In genomic region chr2L:6488676-6489140, dm6 we compare ENCODE assay signal across 5 fruit fly cellular contexts.
TF ChIP-seq lines count a peak whose summit lies in the region.

Gene KFase, minus strand, starts transcription at chr2L:6488756.
Gene epsilonCOP, plus strand, starts transcription at chr2L:6489090.

- TF ChIP-seq CTCF in whole organism, embryonic (GFP tag; optimal IDR thresholded peaks at IDR 0.05; lab: Kevin White, UChicago) = peak; percentile 1

TF ChIP-seq in whole organism, adult, 20 proteins besides CTCF, POLR2A, EP300 and RAD21 (continues in another document):
- TF ChIP-seq Mnt (GFP tag; optimal IDR thresholded peaks at IDR 0.05; lab: Kevin White, UChicago) (peak; percentile 59), bab1 (GFP tag; optimal IDR thresholded peaks at IDR 0.05; lab: Kevin White, UChicago) (peak; percentile 35), CG7101 (tag; optimal IDR thresholded peaks at IDR 0.05; lab: Kevin White, UChicago) (peak; percentile 68), pad (GFP tag; optimal IDR thresholded peaks at IDR 0.05; lab: Kevin White, UChicago) (peak; percentile 55), CG7045 (GFP tag; optimal IDR thresholded peaks at IDR 0.05; lab: Kevin White, UChicago) (peak; percentile 63), cnc (optimal IDR thresholded peaks at IDR 0.05; lab: Kevin White, UChicago) (no peak), Hr96 (GFP tag; optimal IDR thresholded peaks at IDR 0.05; lab: Kevin White, UChicago) (no peak), Clk (GFP tag; optimal IDR thresholded peaks at IDR 0.05; lab: Kevin White, UChicago) (no peak), CG12768 (GFP tag; optimal IDR thresholded peaks at IDR 0.05; lab: Kevin White, UChicago) (peak; percentile 34), CG5204 (GFP tag; optimal IDR thresholded peaks at IDR 0.05; lab: Kevin White, UChicago) (no peak), CG11617 (GFP tag; optimal IDR thresholded peaks at IDR 0.05; lab: Kevin White, UChicago) (peak; percentile 74), CG1620 (GFP tag; optimal IDR thresholded peaks at IDR 0.05; lab: Kevin White, UChicago) (peak; percentile 71), ovo (GFP tag; optimal IDR thresholded peaks at IDR 0.05; lab: Kevin White, UChicago) (peak; percentile 88), Crg-1 (GFP tag; optimal IDR thresholded peaks at IDR 0.05; lab: Kevin White, UChicago) (peak; percentile 81), cic (GFP tag; optimal IDR thresholded peaks at IDR 0.05; lab: Kevin White, UChicago) (peak; percentile 36), kay (GFP tag; lab: Kevin White, UChicago; ENCODE audit: borderline replicate concordance) (no peak), CG14711 (tag; optimal IDR thresholded peaks at IDR 0.05; lab: Kevin White, UChicago) (peak; percentile 61), toe (GFP tag; optimal IDR thresholded peaks at IDR 0.05; lab: Kevin White, UChicago) (no peak)

TF ChIP-seq in whole organism, embryonic, 481 proteins besides CTCF, POLR2A, EP300 and RAD21 (continues in another document):
- TF ChIP-seq Max (GFP tag; optimal IDR thresholded peaks at IDR 0.05; lab: Kevin White, UChicago) (no peak), Vsx1 (GFP tag; optimal IDR thresholded peaks at IDR 0.05; lab: Kevin White, UChicago) (peak; percentile 35), CG4424 (GFP tag; optimal IDR thresholded peaks at IDR 0.05; lab: Kevin White, UChicago) (peak; percentile 47), Fer3 (tag; optimal IDR thresholded peaks at IDR 0.05; lab: Kevin White, UChicago) (peak; percentile 64), ems (GFP tag; optimal IDR thresholded peaks at IDR 0.05; lab: Kevin White, UChicago) (no peak), ato (GFP tag; IDR thresholded peaks at IDR 0.05; lab: Robert Waterston, UW; ENCODE audit: partially characterized antibody) (peak; percentile 63; the same call in 1 of the 2 replicates), gro (GFP tag; optimal IDR thresholded peaks at IDR 0.05; lab: Kevin White, UChicago) (peak; percentile 49), CG17359 (tag; optimal IDR thresholded peaks at IDR 0.05; lab: Kevin White, UChicago) (peak; percentile 43), CG10147 (GFP tag; optimal IDR thresholded peaks at IDR 0.05; lab: Kevin White, UChicago) (peak; percentile 40), Asciz (GFP tag; optimal IDR thresholded peaks at IDR 0.05; lab: Kevin White, UChicago) (peak; percentile 10), HHEX (GFP tag; optimal IDR thresholded peaks at IDR 0.05; lab: Kevin White, UChicago) (peak; percentile 33), nerfin-2 (GFP tag; IDR thresholded peaks at IDR 0.05; lab: Robert Waterston, UW; ENCODE audit: partially characterized antibody) (peak; percentile 63), trem (tag; optimal IDR thresholded peaks at IDR 0.05; lab: Kevin White, UChicago) (peak; percentile 85), Atf6 (GFP tag; IDR thresholded peaks at IDR 0.05; lab: Robert Waterston, UW) (no peak), org-1 (GFP tag; optimal IDR thresholded peaks at IDR 0.05; lab: Kevin White, UChicago) (no peak), pros (GFP tag; optimal IDR thresholded peaks at IDR 0.05; lab: Kevin White, UChicago) (no peak), vnd (GFP tag; IDR thresholded peaks at IDR 0.05; lab: Robert Waterston, UW; ENCODE audit: partially characterized antibody) (peak; percentile 58), ttk (GFP tag; IDR thresholded peaks at IDR 0.05; lab: Robert Waterston, UW) (no peak)

TF ChIP-seq in whole organism, prepupa, 60 proteins besides CTCF, POLR2A, EP300 and RAD21 (continues in another document):
- no peak for TF ChIP-seq CG11902 (GFP tag; optimal IDR thresholded peaks at IDR 0.05; lab: Kevin White, UChicago)
- TF ChIP-seq dsx (GFP tag; optimal IDR thresholded peaks at IDR 0.05; lab: Kevin White, UChicago; ENCODE audit: poor library complexity, severe bottlenecking) = peak; percentile 22
- no peak for TF ChIP-seq svp (GFP tag; lab: Kevin White, UChicago)
- TF ChIP-seq ss (GFP tag; optimal IDR thresholded peaks at IDR 0.05; lab: Kevin White, UChicago) = no peak
- TF ChIP-seq CG11762 (GFP tag; optimal IDR thresholded peaks at IDR 0.05; lab: Kevin White, UChicago; ENCODE audit: insufficient read depth) = no peak
- TF ChIP-seq vri (GFP tag; optimal IDR thresholded peaks at IDR 0.05; lab: Kevin White, UChicago) = no peak
- TF ChIP-seq Blimp-1 (GFP tag; optimal IDR thresholded peaks at IDR 0.05; lab: Kevin White, UChicago) = no peak
- no peak for TF ChIP-seq net (GFP tag; optimal IDR thresholded peaks at IDR 0.05; lab: Kevin White, UChicago)
- TF ChIP-seq CG8119 (GFP tag; IDR thresholded peaks at IDR 0.05; lab: Robert Waterston, UW) = no peak
- no peak for TF ChIP-seq fd85E (GFP tag; optimal IDR thresholded peaks at IDR 0.05; lab: Kevin White, UChicago)
- TF ChIP-seq Gug (GFP tag; IDR thresholded peaks at IDR 0.05; lab: Robert Waterston, UW) = no peak
- peak; percentile 31 for TF ChIP-seq CG1621 (tag; optimal IDR thresholded peaks at IDR 0.05; lab: Kevin White, UChicago)
- TF ChIP-seq CG9139 (GFP tag; optimal IDR thresholded peaks at IDR 0.05; lab: Kevin White, UChicago) = no peak
- 0 out of 3 replicates have a peak, but pooled peaks have one; percentile 47 for TF ChIP-seq CG6163 (GFP tag; IDR thresholded peaks at IDR 0.05; lab: Robert Waterston, UW)
- no peak for TF ChIP-seq acj6 (GFP tag; optimal IDR thresholded peaks at IDR 0.05; lab: Kevin White, UChicago)
- peak; percentile 84 for TF ChIP-seq Eip78C (GFP tag; lab: Kevin White, UChicago)
- TF ChIP-seq Ets96B (tag; optimal IDR thresholded peaks at IDR 0.05; lab: Kevin White, UChicago) = no peak
- TF ChIP-seq CG10631 (GFP tag; optimal IDR thresholded peaks at IDR 0.05; lab: Kevin White, UChicago) = peak; percentile 45
- TF ChIP-seq Hr38 (GFP tag; optimal IDR thresholded peaks at IDR 0.05; lab: Kevin White, UChicago) = no peak
- no peak for TF ChIP-seq CG10669 (GFP tag; optimal IDR thresholded peaks at IDR 0.05; lab: Kevin White, UChicago)

TF ChIP-seq in whole organism, pupa, 21 proteins besides CTCF, POLR2A, EP300 and RAD21:
- TF ChIP-seq Ets98B (GFP tag; IDR thresholded peaks at IDR 0.05; lab: Robert Waterston, UW) = peak; percentile 52
- TF ChIP-seq Snoo (tag; optimal IDR thresholded peaks at IDR 0.05; lab: Kevin White, UChicago) = no peak
- TF ChIP-seq CG12605 (GFP tag; IDR thresholded peaks at IDR 0.05; lab: Robert Waterston, UW) = no peak
TF ChIP-seq in whole organism, pupa: peak in this region for 1.

TF ChIP-seq in whole organism, wandering third instar larva, 38 proteins besides CTCF, POLR2A, EP300 and RAD21 (continues in another document):
- TF ChIP-seq Myc (optimal IDR thresholded peaks at IDR 0.05; lab: Kevin White, UChicago) (no peak), rgr (GFP tag; optimal IDR thresholded peaks at IDR 0.05; lab: Kevin White, UChicago) (peak; percentile 51), Vsx2 (GFP tag; optimal IDR thresholded peaks at IDR 0.05; lab: Kevin White, UChicago; ENCODE audit: partially characterized antibody) (no peak), dl (GFP tag; optimal IDR thresholded peaks at IDR 0.05; lab: Kevin White, UChicago; ENCODE audit: insufficient read depth in 1 of 2, partially characterized antibody in 2 of 2) (no peak), Hnf4 (GFP tag; optimal IDR thresholded peaks at IDR 0.05; lab: Kevin White, UChicago) (peak; percentile 83), woc (GFP tag; optimal IDR thresholded peaks at IDR 0.05; lab: Kevin White, UChicago) (no peak), OdsH (GFP tag; optimal IDR thresholded peaks at IDR 0.05; lab: Kevin White, UChicago) (peak; percentile 55), foxo (GFP tag; optimal IDR thresholded peaks at IDR 0.05; lab: Kevin White, UChicago) (peak in 1 of 2 experiments; percentile 47), Sp1 (GFP tag; optimal IDR thresholded peaks at IDR 0.05; lab: Kevin White, UChicago) (peak; percentile 41), Hr83 (GFP tag; optimal IDR thresholded peaks at IDR 0.05; lab: Kevin White, UChicago; ENCODE audit: poor library complexity, severe bottlenecking) (peak; percentile 75), Jra (GFP tag; optimal IDR thresholded peaks at IDR 0.05; lab: Kevin White, UChicago) (peak; percentile 75), tai (GFP tag; optimal IDR thresholded peaks at IDR 0.05; lab: Kevin White, UChicago) (no peak), CG9705 (GFP tag; optimal IDR thresholded peaks at IDR 0.05; lab: Kevin White, UChicago) (peak; percentile 28), HLH106 (tag; optimal IDR thresholded peaks at IDR 0.05; lab: Kevin White, UChicago) (peak; percentile 51), pan (optimal IDR thresholded peaks at IDR 0.05; lab: Kevin White, UChicago) (no peak), CG32264 (GFP tag; optimal IDR thresholded peaks at IDR 0.05; lab: Kevin White, UChicago) (no peak), Hr78 (GFP tag; optimal IDR thresholded peaks at IDR 0.05; lab: Kevin White, UChicago) (no peak), Abd-B (GFP tag; optimal IDR thresholded peaks at IDR 0.05; lab: Kevin White, UChicago) (no peak), brk (GFP tag; optimal IDR thresholded peaks at IDR 0.05; lab: Kevin White, UChicago) (no peak), Dfd (GFP tag; optimal IDR thresholded peaks at IDR 0.05; lab: Kevin White, UChicago) (no peak), dmrt93B (GFP tag; optimal IDR thresholded peaks at IDR 0.05; lab: Kevin White, UChicago) (no peak), Rel (GFP tag; optimal IDR thresholded peaks at IDR 0.05; lab: Kevin White, UChicago) (no peak), Rel (tag; optimal IDR thresholded peaks at IDR 0.05; lab: Kevin White, UChicago) (peak; percentile 67), jim (GFP tag; optimal IDR thresholded peaks at IDR 0.05; lab: Kevin White, UChicago) (no peak), Mio (GFP tag; optimal IDR thresholded peaks at IDR 0.05; lab: Kevin White, UChicago) (no peak), ey (GFP tag; optimal IDR thresholded peaks at IDR 0.05; lab: Kevin White, UChicago) (peak; percentile 48), CrebA (GFP tag; optimal IDR thresholded peaks at IDR 0.05; lab: Kevin White, UChicago; ENCODE audit: borderline replicate concordance) (no peak), fru (GFP tag; optimal IDR thresholded peaks at IDR 0.05; lab: Kevin White, UChicago) (no peak), usp (GFP tag; optimal IDR thresholded peaks at IDR 0.05; lab: Kevin White, UChicago) (no peak), dsf (GFP tag; optimal IDR thresholded peaks at IDR 0.05; lab: Kevin White, UChicago; ENCODE audit: borderline replicate concordance) (peak; percentile 49), h (GFP tag; optimal IDR thresholded peaks at IDR 0.05; lab: Kevin White, UChicago) (peak; percentile 68), lola (GFP tag; optimal IDR thresholded peaks at IDR 0.05; lab: Kevin White, UChicago) (no peak), br (GFP tag; optimal IDR thresholded peaks at IDR 0.05; lab: Kevin White, UChicago) (peak; percentile 28), sage (GFP tag; optimal IDR thresholded peaks at IDR 0.05; lab: Kevin White, UChicago) (no peak), GATAd (GFP tag; optimal IDR thresholded peaks at IDR 0.05; lab: Kevin White, UChicago) (no peak), psq (GFP tag; optimal IDR thresholded peaks at IDR 0.05; lab: Kevin White, UChicago) (peak; percentile 36), Dif (GFP tag; optimal IDR thresholded peaks at IDR 0.05; lab: Kevin White, UChicago; ENCODE audit: partially characterized antibody) (no peak), N (GFP tag; optimal IDR thresholded peaks at IDR 0.05; lab: Kevin White, UChicago) (no peak)
